Fruit fly (Drosophila melanogaster): ENCODE measurements around the gene TM9SF2.

DNA sequence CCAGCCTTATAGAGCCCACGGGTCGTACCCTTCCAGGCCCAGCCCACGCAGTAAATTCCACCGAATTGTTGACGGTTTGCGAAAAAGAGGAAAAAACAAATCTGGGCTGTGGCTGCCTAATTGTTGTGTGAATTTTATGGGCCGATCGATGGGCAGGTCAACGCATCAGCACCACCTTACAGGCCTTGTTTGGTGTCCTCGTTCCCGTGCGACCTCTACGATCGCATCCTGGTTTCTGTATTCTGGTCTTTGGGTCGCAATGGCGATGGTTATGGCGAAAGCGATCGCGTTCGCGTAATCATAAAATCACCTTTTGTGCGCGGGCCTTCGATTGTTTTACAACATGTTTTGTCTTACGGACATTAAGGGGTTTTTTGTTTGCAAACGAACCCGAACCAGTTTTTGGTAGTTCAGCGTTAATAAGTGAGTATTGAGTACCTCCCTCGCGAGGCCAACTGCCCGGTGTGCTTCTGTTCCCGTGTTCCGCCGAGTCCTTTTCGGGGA is 34.5 kb upstream of the TM9SF2 start:
- no peak for TF ChIP-seq odd (GFP tag; optimal IDR thresholded peaks at IDR 0.05)
- no peak for TF ChIP-seq CG14860 (GFP tag; IDR thresholded peaks at IDR 0.05; ENCODE audit: partially characterized antibody)
- TF ChIP-seq Elba2 (GFP tag; optimal IDR thresholded peaks at IDR 0.05): no peak
- no peak for TF ChIP-seq Dip3 (GFP tag; optimal IDR thresholded peaks at IDR 0.05)
- no peak for TF ChIP-seq CG3995 (GFP tag; optimal IDR thresholded peaks at IDR 0.05)
- TF ChIP-seq E2f1 (GFP tag; IDR thresholded peaks at IDR 0.05): no peak
- no peak for TF ChIP-seq CG43689 (GFP tag; IDR thresholded peaks at IDR 0.05)
- TF ChIP-seq CG16815 (GFP tag; optimal IDR thresholded peaks at IDR 0.05): no peak
- TF ChIP-seq CG18476 (GFP tag; optimal IDR thresholded peaks at IDR 0.05): no peak
